Fruit fly (Drosophila melanogaster) whole organism, embryonic: ENCODE results near the gene Snx6.

Experiments
- Aef1 ChIP-seq: fragments of 200-800 bp; sonication (Bioruptor generic); IDR thresholded peaks from 3 replicates; pipeline ENCODE4 v1.3.6; 2022; ENCODE audit warnings: missing biosample characterization, missing genetic modification characterization
- Antp ChIP-seq: fragments of 200-800 bp; sonication (Bioruptor generic); optimal IDR thresholded peaks from 3 replicates; lab custom pipeline; 2016; ENCODE audit warnings: missing biosample characterization, missing genetic modification characterization
- BEAF-32 ChIP-seq: fragments of 200-800 bp; sonication (Bioruptor generic); optimal IDR thresholded peaks from 3 replicates; lab custom pipeline; 2017; ENCODE audit warnings: missing biosample characterization, missing genetic modification characterization, mild to moderate bottlenecking, moderate library complexity, missing genetic modification reagents
- C15 ChIP-seq: fragments of 200-800 bp; sonication (Bioruptor generic); IDR thresholded peaks from 3 replicates; pipeline ENCODE4 v1.3.6; 2022; ENCODE audit warnings: missing biosample characterization, missing genetic modification characterization
- CG10959 ChIP-seq: fragments of 200-800 bp; sonication (Bioruptor generic); IDR thresholded peaks from 2 replicates; pipeline ENCODE4 v1.3.6; 2022; ENCODE audit warnings: missing biosample characterization, missing genetic modification characterization
- CG11085 ChIP-seq: fragments of 200-800 bp; sonication (Bioruptor generic); IDR thresholded peaks from 2 replicates; pipeline ENCODE4 v1.3.6; 2022; ENCODE audit warnings: missing biosample characterization, missing genetic modification characterization
- CG11504 ChIP-seq: fragments of 200-800 bp; sonication (Bioruptor generic); optimal IDR thresholded peaks from 3 replicates; lab custom pipeline; 2019; ENCODE audit warnings: missing biosample characterization, mild to moderate bottlenecking, missing genetic modification characterization, moderate library complexity
- CG13296 ChIP-seq: fragments of 200-800 bp; sonication (Bioruptor generic); optimal IDR thresholded peaks from 3 replicates; lab custom pipeline; 2018; ENCODE audit warnings: missing biosample characterization, mild to moderate bottlenecking, missing genetic modification characterization
- CG14710 ChIP-seq: fragments of 200-800 bp; sonication (Bioruptor generic); optimal IDR thresholded peaks from 3 replicates; lab custom pipeline; 2019; ENCODE audit warnings: missing biosample characterization, mild to moderate bottlenecking, missing genetic modification characterization, moderate library complexity
- CG15479 ChIP-seq: fragments of 200-800 bp; sonication (Bioruptor generic); optimal IDR thresholded peaks from 3 replicates; lab custom pipeline; 2019; ENCODE audit warnings: missing biosample characterization, mild to moderate bottlenecking, missing genetic modification characterization, moderate library complexity
- CG1832 ChIP-seq: fragments of 200-800 bp; sonication (Bioruptor generic); optimal IDR thresholded peaks from 2 replicates; lab custom pipeline; 2017; ENCODE audit warnings: missing biosample characterization, mild to moderate bottlenecking, missing genetic modification characterization, inconsistent platforms
- CG4617 ChIP-seq: fragments of 200-800 bp; sonication (Bioruptor generic); optimal IDR thresholded peaks from 3 replicates; lab custom pipeline; 2016; ENCODE audit warnings: missing biosample characterization, missing genetic modification characterization, borderline replicate concordance
- CG4820 ChIP-seq: fragments of 200-800 bp; sonication (Bioruptor generic); optimal IDR thresholded peaks from 3 replicates; lab custom pipeline; 2016; ENCODE audit warnings: missing biosample characterization, missing genetic modification characterization
- CG7963 ChIP-seq: fragments of 200-800 bp; sonication (Bioruptor generic); IDR thresholded peaks from 3 replicates; pipeline ENCODE4 v1.3.6; 2022; ENCODE audit warnings: missing biosample characterization, missing genetic modification characterization; ENCODE audit not compliant: partially characterized antibody
- CG9609 ChIP-seq: fragments of 200-800 bp; sonication (Bioruptor generic); optimal IDR thresholded peaks from 3 replicates; lab custom pipeline; 2016; ENCODE audit warnings: missing biosample characterization, missing genetic modification characterization
- CG9932 ChIP-seq: fragments of 200-800 bp; sonication (Bioruptor generic); IDR thresholded peaks from 2 replicates; pipeline ENCODE4 v1.3.6; 2022; ENCODE audit warnings: missing biosample characterization, missing genetic modification characterization
- CrebB ChIP-seq: fragments of 200-800 bp; sonication (Bioruptor generic); optimal IDR thresholded peaks from 3 replicates; lab custom pipeline; 2018; ENCODE audit warnings: missing biosample characterization, mild to moderate bottlenecking, missing genetic modification characterization
- D19A ChIP-seq: fragments of 200-800 bp; optimal IDR thresholded peaks from 3 replicates; lab custom pipeline; 2019; ENCODE audit warnings: missing biosample characterization, mild to moderate bottlenecking, missing genetic modification characterization, moderate library complexity
- Dek ChIP-seq: fragments of 200-800 bp; sonication (Bioruptor generic); optimal IDR thresholded peaks from 3 replicates; lab custom pipeline; 2019; ENCODE audit warnings: missing biosample characterization, mild to moderate bottlenecking, missing genetic modification characterization, moderate library complexity
- Drgx ChIP-seq: fragments of 200-800 bp; sonication (Bioruptor generic); IDR thresholded peaks from 2 replicates; pipeline ENCODE4 v1.3.6; 2022; ENCODE audit warnings: missing biosample characterization, missing genetic modification characterization
- Fer3 ChIP-seq: fragments of 200-800 bp; sonication (Bioruptor generic); optimal IDR thresholded peaks from 2 replicates; lab custom pipeline; 2018; ENCODE audit warnings: missing biosample characterization, mild to moderate bottlenecking, missing genetic modification characterization, moderate library complexity
- HLH3B ChIP-seq: fragments of 200-800 bp; sonication (Bioruptor generic); IDR thresholded peaks from 2 replicates; pipeline ENCODE4 v1.3.6; 2022; ENCODE audit warnings: missing biosample characterization, missing genetic modification characterization
- HLH4C ChIP-seq: fragments of 200-800 bp; sonication (Bioruptor generic); IDR thresholded peaks from 3 replicates; pipeline ENCODE4 v1.3.6; 2022; ENCODE audit warnings: missing biosample characterization, missing genetic modification characterization; ENCODE audit not compliant: partially characterized antibody
- Hand ChIP-seq: fragments of 200-800 bp; sonication (Bioruptor generic); optimal IDR thresholded peaks from 2 replicates; lab custom pipeline; 2017; ENCODE audit warnings: mild to moderate bottlenecking, missing biosample characterization, missing genetic modification reagents, missing genetic modification characterization
- Hey ChIP-seq: fragments of 200-800 bp; sonication (Bioruptor generic); optimal IDR thresholded peaks from 3 replicates; lab custom pipeline; 2018; ENCODE audit warnings: missing biosample characterization, mild to moderate bottlenecking, missing genetic modification characterization
- Hmr ChIP-seq: fragments of 200-800 bp; sonication (Bioruptor generic); optimal IDR thresholded peaks from 3 replicates; lab custom pipeline; 2017; ENCODE audit warnings: mild to moderate bottlenecking, missing biosample characterization, missing genetic modification reagents, missing genetic modification characterization
- Jarid2 ChIP-seq: fragments of 200-800 bp; sonication (Bioruptor generic); optimal IDR thresholded peaks from 3 replicates; lab custom pipeline; 2017; ENCODE audit warnings: mild to moderate bottlenecking, missing biosample characterization, missing genetic modification reagents, missing genetic modification characterization
- Meics ChIP-seq: fragments of 200-800 bp; sonication (Bioruptor generic); optimal IDR thresholded peaks from 2 replicates; lab custom pipeline; 2017; ENCODE audit warnings: missing biosample characterization, mild to moderate bottlenecking, missing genetic modification characterization
- Rx ChIP-seq: fragments of 200-800 bp; sonication (Bioruptor generic); IDR thresholded peaks from 2 replicates; pipeline ENCODE4 v1.3.6; 2022; ENCODE audit warnings: missing biosample characterization, missing genetic modification characterization
- Stat92E ChIP-seq, 3 experiments: fragments of >200 bp in 2 of 3; fragments of 200-800 bp in 1 of 3; sonication (Bioruptor generic) in 1 of 3; optimal IDR thresholded peaks; 2 replicates each; lab custom pipeline; 2017 to 2019; ENCODE audit warnings: missing biosample characterization in 3 of 3, missing genetic modification characterization in 3 of 3, mild to moderate bottlenecking in 1 of 3, moderate library complexity in 1 of 3
- Tbp ChIP-seq: fragments of >200 bp; optimal IDR thresholded peaks from 2 replicates; lab custom pipeline; 2018; ENCODE audit warnings: missing biosample characterization, missing genetic modification characterization
- Trl ChIP-seq, 3 experiments: fragments of >200 bp in 2 of 3; fragments of 200-800 bp in 1 of 3; sonication (Bioruptor generic) in 1 of 3; optimal IDR thresholded peaks; 2 replicates in 1 of 3; 3 replicates in 2 of 3; lab custom pipeline; 2016 to 2017; ENCODE audit warnings: missing biosample characterization in 1 of 3, missing genetic modification characterization in 1 of 3
- ac ChIP-seq: fragments of 200-800 bp; sonication (Bioruptor generic); optimal IDR thresholded peaks from 3 replicates; lab custom pipeline; 2017; ENCODE audit warnings: missing biosample characterization, mild to moderate bottlenecking, missing genetic modification characterization
- ap ChIP-seq: fragments of 200-800 bp; sonication (Bioruptor generic); IDR thresholded peaks from 2 replicates; pipeline ENCODE4 v1.3.6; 2022; ENCODE audit warnings: missing biosample characterization, missing genetic modification characterization
- br ChIP-seq: fragments of >200 bp; optimal IDR thresholded peaks from 2 replicates; lab custom pipeline; 2017
- chinmo ChIP-seq: fragments of 200-800 bp; sonication (Bioruptor generic); IDR thresholded peaks from 4 replicates; pipeline ENCODE4 v1.3.6; 2022; ENCODE audit warnings: missing biosample characterization, missing genetic modification characterization; ENCODE audit not compliant: partially characterized antibody
- ci ChIP-seq: fragments of 200-800 bp; sonication (Bioruptor generic); IDR thresholded peaks from 3 replicates; pipeline ENCODE4 v1.3.6; 2022; ENCODE audit warnings: missing biosample characterization, missing genetic modification characterization
- dm ChIP-seq: fragments of 200-800 bp; sonication (Bioruptor generic); optimal IDR thresholded peaks from 3 replicates; lab custom pipeline; 2016; ENCODE audit warnings: missing biosample characterization, missing genetic modification characterization
- gsb ChIP-seq: fragments of 200-800 bp; sonication (Bioruptor generic); IDR thresholded peaks from 2 replicates; pipeline ENCODE4 v1.3.6; 2022; ENCODE audit warnings: missing biosample characterization, missing genetic modification characterization
- hb ChIP-seq: fragments of 200-800 bp; sonication (Bioruptor generic); IDR thresholded peaks from 3 replicates; pipeline ENCODE4 v1.3.6; 2022; ENCODE audit warnings: missing biosample characterization, missing genetic modification characterization; ENCODE audit not compliant: partially characterized antibody
- hth ChIP-seq: fragments of >200 bp; optimal IDR thresholded peaks from 2 replicates; lab custom pipeline; 2017; ENCODE audit warnings: inconsistent platforms
- ind ChIP-seq: fragments of 200-800 bp; sonication (Bioruptor generic); optimal IDR thresholded peaks from 3 replicates; lab custom pipeline; 2016; ENCODE audit warnings: missing biosample characterization, missing genetic modification characterization
- jigr1 ChIP-seq: fragments of 200-800 bp; sonication (Bioruptor generic); IDR thresholded peaks from 3 replicates; pipeline ENCODE4 v1.3.6; 2022; ENCODE audit warnings: missing biosample characterization, missing genetic modification characterization
- lov ChIP-seq, 2 experiments: fragments of 200-800 bp in 1 of 2; fragments of >200 bp in 1 of 2; sonication (Bioruptor generic) in 1 of 2; IDR thresholded peaks in 1 of 2; optimal IDR thresholded peaks in 1 of 2; 2 replicates in 1 of 2; 3 replicates in 1 of 2; pipeline versions ENCODE4 v1.3.6 to Lab custom; 2017 to 2022; ENCODE audit warnings: missing biosample characterization in 1 of 2, missing genetic modification characterization in 1 of 2
- mam ChIP-seq: fragments of 200-800 bp; sonication (Bioruptor generic); optimal IDR thresholded peaks from 3 replicates; lab custom pipeline; 2016; ENCODE audit warnings: missing biosample characterization, missing genetic modification characterization
- p53 ChIP-seq: fragments of 200-800 bp; sonication (Bioruptor generic); optimal IDR thresholded peaks from 2 replicates; lab custom pipeline; 2016; ENCODE audit warnings: missing biosample characterization, missing genetic modification characterization
- schlank ChIP-seq: fragments of 200-800 bp; sonication (Bioruptor generic); optimal IDR thresholded peaks from 2 replicates; lab custom pipeline; 2018; ENCODE audit warnings: missing biosample characterization, mild to moderate bottlenecking, missing genetic modification characterization
- sob ChIP-seq: fragments of 200-800 bp; sonication (Bioruptor generic); IDR thresholded peaks from 2 replicates; pipeline ENCODE4 v1.3.6; 2022; ENCODE audit warnings: missing biosample characterization, missing genetic modification characterization
- tap ChIP-seq: fragments of 200-800 bp; optimal IDR thresholded peaks from 3 replicates; lab custom pipeline; 2019; ENCODE audit warnings: missing biosample characterization, mild to moderate bottlenecking, missing genetic modification characterization, moderate library complexity
- unpg ChIP-seq: fragments of 200-800 bp; sonication (Bioruptor generic); optimal IDR thresholded peaks from 3 replicates; lab custom pipeline; 2018; ENCODE audit warnings: missing biosample characterization, mild to moderate bottlenecking, missing genetic modification characterization, moderate library complexity

Snx6 gene

dm6 chr2L:8239712-8240245 lies 19.2 kb upstream of the Snx6 start, which contains the start of gene Pvr (continued):
- TF ChIP-seq Drgx (GFP tag; lab: Robert Waterston, UW), result no peak
- no peak for TF ChIP-seq Aef1 (GFP tag; lab: Robert Waterston, UW)
- no peak for TF ChIP-seq CG13296 (GFP tag; lab: Kevin White, UChicago)
- no peak for TF ChIP-seq Hey (tag; lab: Kevin White, UChicago)
- TF ChIP-seq Hmr, result peak; percentile 64
- TF ChIP-seq Meics (GFP tag; lab: Kevin White, UChicago), result no peak
- TF ChIP-seq HLH4C (GFP tag; lab: Robert Waterston, UW), result peak; percentile 97
- peak; percentile 17; the same call in 1 of the 3 replicates for TF ChIP-seq ci (GFP tag; lab: Robert Waterston, UW)
- no peak for TF ChIP-seq unpg (GFP tag; lab: Kevin White, UChicago)
- no peak for TF ChIP-seq Dek (tag; lab: Kevin White, UChicago)
- 0 out of 2 replicates have a peak, but pooled peaks have one; percentile 14 for TF ChIP-seq sob
- peak; percentile 95 for TF ChIP-seq BEAF-32 (GFP tag; lab: Kevin White, UChicago)
- no peak for TF ChIP-seq CrebB
- no peak for TF ChIP-seq CG10959 (GFP tag; lab: Robert Waterston, UW)
- no peak for TF ChIP-seq Trl (optimal IDR thresholded peaks at IDR 0.05; lab: Kevin White, UChicago)
- TF ChIP-seq Trl (GFP tag; optimal IDR thresholded peaks at IDR 0.05; lab: Kevin White, UChicago), result no peak
- no peak; the same call in 1 of the 2 replicates for TF ChIP-seq CG9932 (GFP tag; lab: Robert Waterston, UW)
- peak; percentile 86 for TF ChIP-seq CG14710
- TF ChIP-seq CG1832 (GFP tag; lab: Kevin White, UChicago), result no peak
- no peak for TF ChIP-seq hth (lab: Kevin White, UChicago)
- TF ChIP-seq br (lab: Kevin White, UChicago), result no peak
- no peak for TF ChIP-seq schlank (tag; lab: Kevin White, UChicago)
- TF ChIP-seq CG11504 (tag; lab: Kevin White, UChicago), result no peak
- TF ChIP-seq CG7963, result peak; percentile 94
- TF ChIP-seq tap (tag; lab: Kevin White, UChicago), result no peak
- TF ChIP-seq D19A (tag; lab: Kevin White, UChicago), result no peak
- TF ChIP-seq chinmo (GFP tag; lab: Robert Waterston, UW), result peak; percentile 94
- TF ChIP-seq CG4617, result no peak
- no peak for TF ChIP-seq dm (GFP tag; lab: Kevin White, UChicago)
- no peak for TF ChIP-seq p53 (GFP tag; lab: Kevin White, UChicago)
- TF ChIP-seq Fer3, result no peak
- no peak for TF ChIP-seq Antp (GFP tag; lab: Kevin White, UChicago)
- TF ChIP-seq Hand (GFP tag; lab: Kevin White, UChicago), result no peak
- no peak for TF ChIP-seq mam (GFP tag; lab: Kevin White, UChicago)
- TF ChIP-seq HLH3B, result no peak
- TF ChIP-seq gsb (GFP tag; lab: Robert Waterston, UW), result no peak
- no peak for TF ChIP-seq CG4820
- peak; percentile 88 for TF ChIP-seq Jarid2
- no peak for TF ChIP-seq CG11085 (GFP tag; lab: Robert Waterston, UW)
- TF ChIP-seq Rx (GFP tag; lab: Robert Waterston, UW), result no peak
- no peak for TF ChIP-seq Tbp (GFP tag; lab: Kevin White, UChicago)
- no peak for TF ChIP-seq ac (GFP tag; lab: Kevin White, UChicago)
- no peak for TF ChIP-seq C15 (GFP tag; lab: Robert Waterston, UW)
- peak; percentile 89 for TF ChIP-seq hb (GFP tag; lab: Robert Waterston, UW)
- TF ChIP-seq jigr1 (GFP tag; lab: Robert Waterston, UW), result no peak
- peak in 1 of 3 experiments; percentile 59 for TF ChIP-seq Stat92E (GFP tag; optimal IDR thresholded peaks at IDR 0.05; lab: Kevin White, UChicago)
- TF ChIP-seq ap (GFP tag; lab: Robert Waterston, UW), result no peak
- no peak for TF ChIP-seq CG15479 (GFP tag; lab: Kevin White, UChicago)
- no peak for TF ChIP-seq CG9609 (GFP tag; lab: Kevin White, UChicago)
- no peak for TF ChIP-seq ind
- no peak for TF ChIP-seq lov (optimal IDR thresholded peaks at IDR 0.05; lab: Kevin White, UChicago)
- no peak for TF ChIP-seq lov (GFP tag; IDR thresholded peaks at IDR 0.05; lab: Robert Waterston, UW)
